Comparison of ENCODE assay signal across 2 fruit fly cellular contexts in genomic region chr3R:21878473-21878872, dm6.
A peak's percentile ranks its signal among the peaks of the same experiment; 100 is the strongest.
TF ChIP-seq lines count a peak whose summit lies in the region.

TSS of gene CG34148 (minus strand) at chr3R:21878686.

- TF ChIP-seq CTCF in whole organism, embryonic (GFP tag; optimal IDR thresholded peaks at IDR 0.05; lab: Kevin White, UChicago), result no peak

TF ChIP-seq in whole organism, adult, 20 proteins besides CTCF, POLR2A, EP300 and RAD21:
- TF ChIP-seq kay (GFP tag; lab: Kevin White, UChicago; ENCODE audit: borderline replicate concordance) (peak; percentile 6), CG33017 (tag; optimal IDR thresholded peaks at IDR 0.05; lab: Kevin White, UChicago) (no peak)

TF ChIP-seq in whole organism, embryonic, 481 proteins besides CTCF, POLR2A, EP300 and RAD21 (continues in another document):
- TF ChIP-seq Abd-B (GFP tag; optimal IDR thresholded peaks at IDR 0.05; lab: Kevin White, UChicago) (no peak), Max (GFP tag; optimal IDR thresholded peaks at IDR 0.05; lab: Kevin White, UChicago) (no peak), Bgb (GFP tag; IDR thresholded peaks at IDR 0.05; lab: Robert Waterston, UW; ENCODE audit: partially characterized antibody) (peak; percentile 71), lab (GFP tag; optimal IDR thresholded peaks at IDR 0.05; lab: Kevin White, UChicago) (no peak), en (GFP tag; optimal IDR thresholded peaks at IDR 0.05; lab: Kevin White, UChicago) (no peak), Ada2b (GFP tag; IDR thresholded peaks at IDR 0.05; lab: Robert Waterston, UW) (no peak), ems (GFP tag; optimal IDR thresholded peaks at IDR 0.05; lab: Kevin White, UChicago) (no peak), Hr78 (GFP tag; optimal IDR thresholded peaks at IDR 0.05; lab: Kevin White, UChicago) (no peak), klu (GFP tag; IDR thresholded peaks at IDR 0.05; lab: Robert Waterston, UW) (no peak), Awh (GFP tag; IDR thresholded peaks at IDR 0.05; lab: Robert Waterston, UW) (no peak), crp (GFP tag; optimal IDR thresholded peaks at IDR 0.05; lab: Kevin White, UChicago) (peak; percentile 45 to 90), CG7271 (tag; optimal IDR thresholded peaks at IDR 0.05; lab: Kevin White, UChicago) (no peak), CG6791 (GFP tag; IDR thresholded peaks at IDR 0.05; lab: Robert Waterston, UW; ENCODE audit: partially characterized antibody) (peak; percentile 83), CG6854 (GFP tag; optimal IDR thresholded peaks at IDR 0.05; lab: Kevin White, UChicago) (no peak), salm (tag; optimal IDR thresholded peaks at IDR 0.05; lab: Kevin White, UChicago) (no peak), ERR (GFP tag; optimal IDR thresholded peaks at IDR 0.05; lab: Kevin White, UChicago) (no peak), caup (GFP tag; optimal IDR thresholded peaks at IDR 0.05; lab: Kevin White, UChicago; ENCODE audit: severe bottlenecking) (no peak), chinmo (GFP tag; IDR thresholded peaks at IDR 0.05; lab: Robert Waterston, UW; ENCODE audit: partially characterized antibody) (0 out of 4 replicates have a peak, but pooled peaks have one; percentile 81), CG15269 (tag; optimal IDR thresholded peaks at IDR 0.05; lab: Kevin White, UChicago) (no peak), CG1647 (GFP tag; optimal IDR thresholded peaks at IDR 0.05; lab: Kevin White, UChicago) (no peak), CG12104 (GFP tag; optimal IDR thresholded peaks at IDR 0.05; lab: Kevin White, UChicago) (no peak), az2 (GFP tag; optimal IDR thresholded peaks at IDR 0.05; lab: Kevin White, UChicago) (no peak), ham (GFP tag; IDR thresholded peaks at IDR 0.05; lab: Robert Waterston, UW) (no peak), grn (GFP tag; optimal IDR thresholded peaks at IDR 0.05; lab: Kevin White, UChicago) (no peak), Dip3 (GFP tag; optimal IDR thresholded peaks at IDR 0.05; lab: Kevin White, UChicago) (no peak), Hmr (GFP tag; optimal IDR thresholded peaks at IDR 0.05; lab: Kevin White, UChicago) (no peak), CG8089 (GFP tag; optimal IDR thresholded peaks at IDR 0.05; lab: Kevin White, UChicago) (no peak), Fer1 (GFP tag; optimal IDR thresholded peaks at IDR 0.05; lab: Kevin White, UChicago) (no peak), fu2 (GFP tag; optimal IDR thresholded peaks at IDR 0.05; lab: Kevin White, UChicago) (no peak), CG10959 (GFP tag; IDR thresholded peaks at IDR 0.05; lab: Robert Waterston, UW) (no peak), Antp (GFP tag; optimal IDR thresholded peaks at IDR 0.05; lab: Kevin White, UChicago) (no peak), sna (GFP tag; IDR thresholded peaks at IDR 0.05; lab: Robert Waterston, UW; ENCODE audit: partially characterized antibody) (peak; percentile 88), h (optimal IDR thresholded peaks at IDR 0.05; lab: Kevin White, UChicago) (no peak), CG3838 (GFP tag; optimal IDR thresholded peaks at IDR 0.05; lab: Kevin White, UChicago) (no peak), ind (GFP tag; optimal IDR thresholded peaks at IDR 0.05; lab: Kevin White, UChicago) (no peak), dm (GFP tag; optimal IDR thresholded peaks at IDR 0.05; lab: Kevin White, UChicago) (no peak), cad (GFP tag; optimal IDR thresholded peaks at IDR 0.05; lab: Kevin White, UChicago) (no peak), repo (GFP tag; optimal IDR thresholded peaks at IDR 0.05; lab: Kevin White, UChicago) (no peak), twi (tag; optimal IDR thresholded peaks at IDR 0.05; lab: Kevin White, UChicago) (no peak), CG6689 (GFP tag; IDR thresholded peaks at IDR 0.05; lab: Robert Waterston, UW) (no peak), C15 (GFP tag; IDR thresholded peaks at IDR 0.05; lab: Robert Waterston, UW) (no peak), nerfin-2 (GFP tag; IDR thresholded peaks at IDR 0.05; lab: Robert Waterston, UW; ENCODE audit: partially characterized antibody) (peak; percentile 80), H2.0 (GFP tag; IDR thresholded peaks at IDR 0.05; lab: Robert Waterston, UW) (no peak), Dip2 (GFP tag; IDR thresholded peaks at IDR 0.05; lab: Robert Waterston, UW) (no peak), CG34224 (GFP tag; IDR thresholded peaks at IDR 0.05; lab: Robert Waterston, UW; ENCODE audit: partially characterized antibody) (peak; percentile 90), ken (GFP tag; IDR thresholded peaks at IDR 0.05; lab: Robert Waterston, UW) (no peak), Med (GFP tag; lab: Kevin White, UChicago) (no peak), CG9437 (GFP tag; optimal IDR thresholded peaks at IDR 0.05; lab: Kevin White, UChicago) (no peak), NFAT (GFP tag; IDR thresholded peaks at IDR 0.05; lab: Robert Waterston, UW) (no peak), gt (GFP tag; IDR thresholded peaks at IDR 0.05; lab: Robert Waterston, UW) (no peak), Bteb2 (GFP tag; optimal IDR thresholded peaks at IDR 0.05; lab: Kevin White, UChicago) (no peak), pum (GFP tag; optimal IDR thresholded peaks at IDR 0.05; lab: Kevin White, UChicago) (no peak), Pdp1 (GFP tag; optimal IDR thresholded peaks at IDR 0.05; lab: Kevin White, UChicago) (peak in 1 of 2 experiments; percentile 94), Mrtf (GFP tag; IDR thresholded peaks at IDR 0.05; lab: Robert Waterston, UW) (no peak), CG16815 (GFP tag; optimal IDR thresholded peaks at IDR 0.05; lab: Kevin White, UChicago) (no peak), Camta (GFP tag; optimal IDR thresholded peaks at IDR 0.05; lab: Kevin White, UChicago) (no peak), NfI (GFP tag; optimal IDR thresholded peaks at IDR 0.05; lab: Kevin White, UChicago) (no peak), Jarid2 (GFP tag; optimal IDR thresholded peaks at IDR 0.05; lab: Kevin White, UChicago) (no peak), cwo (GFP tag; optimal IDR thresholded peaks at IDR 0.05; lab: Kevin White, UChicago) (no peak), zfh2 (GFP tag; optimal IDR thresholded peaks at IDR 0.05; lab: Kevin White, UChicago) (no peak), CG15479 (GFP tag; optimal IDR thresholded peaks at IDR 0.05; lab: Kevin White, UChicago) (no peak), ab (GFP tag; optimal IDR thresholded peaks at IDR 0.05; lab: Kevin White, UChicago) (no peak), hkb (optimal IDR thresholded peaks at IDR 0.05; lab: Kevin White, UChicago) (no peak), hkb (GFP tag; IDR thresholded peaks at IDR 0.05; lab: Robert Waterston, UW) (no peak), CG5245 (GFP tag; optimal IDR thresholded peaks at IDR 0.05; lab: Kevin White, UChicago) (no peak), pita (GFP tag; optimal IDR thresholded peaks at IDR 0.05; lab: Kevin White, UChicago) (no peak), Nf-YB (GFP tag; optimal IDR thresholded peaks at IDR 0.05; lab: Kevin White, UChicago) (no peak), fd64A (GFP tag; optimal IDR thresholded peaks at IDR 0.05; lab: Kevin White, UChicago) (no peak), CG12219 (GFP tag; optimal IDR thresholded peaks at IDR 0.05; lab: Kevin White, UChicago) (no peak), org-1 (GFP tag; optimal IDR thresholded peaks at IDR 0.05; lab: Kevin White, UChicago) (no peak), gfzf (GFP tag; optimal IDR thresholded peaks at IDR 0.05; lab: Kevin White, UChicago) (no peak), CG17328 (GFP tag; IDR thresholded peaks at IDR 0.05; lab: Robert Waterston, UW) (no peak), pzg (GFP tag; optimal IDR thresholded peaks at IDR 0.05; lab: Kevin White, UChicago) (peak; percentile 32), HLHmδ (GFP tag; optimal IDR thresholded peaks at IDR 0.05; lab: Kevin White, UChicago) (no peak), CG1602 (GFP tag; optimal IDR thresholded peaks at IDR 0.05; lab: Kevin White, UChicago) (no peak), CG3281 (GFP tag; optimal IDR thresholded peaks at IDR 0.05; lab: Kevin White, UChicago) (no peak), CHES-1-like (GFP tag; optimal IDR thresholded peaks at IDR 0.05; lab: Kevin White, UChicago) (no peak), NK7.1 (GFP tag; optimal IDR thresholded peaks at IDR 0.05; lab: Kevin White, UChicago) (no peak), ash1 (GFP tag; optimal IDR thresholded peaks at IDR 0.05; lab: Kevin White, UChicago) (no peak), Dek (tag; optimal IDR thresholded peaks at IDR 0.05; lab: Kevin White, UChicago) (no peak), z (GFP tag; IDR thresholded peaks at IDR 0.05; lab: Robert Waterston, UW) (no peak), Meics (GFP tag; optimal IDR thresholded peaks at IDR 0.05; lab: Kevin White, UChicago) (no peak), ro (GFP tag; IDR thresholded peaks at IDR 0.05; lab: Robert Waterston, UW) (no peak), CG11456 (GFP tag; IDR thresholded peaks at IDR 0.05; lab: Robert Waterston, UW) (no peak), tap (tag; optimal IDR thresholded peaks at IDR 0.05; lab: Kevin White, UChicago) (no peak), schlank (tag; optimal IDR thresholded peaks at IDR 0.05; lab: Kevin White, UChicago) (no peak), CG10147 (GFP tag; optimal IDR thresholded peaks at IDR 0.05; lab: Kevin White, UChicago) (no peak), CG10267 (tag; optimal IDR thresholded peaks at IDR 0.05; lab: Kevin White, UChicago) (peak; percentile 34), CoRest (tag; optimal IDR thresholded peaks at IDR 0.05; lab: Kevin White, UChicago) (no peak), CG17361 (GFP tag; IDR thresholded peaks at IDR 0.05; lab: Robert Waterston, UW) (no peak), wek (GFP tag; optimal IDR thresholded peaks at IDR 0.05; lab: Kevin White, UChicago) (no peak), CG9876 (GFP tag; optimal IDR thresholded peaks at IDR 0.05; lab: Kevin White, UChicago) (no peak), CG14860 (GFP tag; IDR thresholded peaks at IDR 0.05; lab: Robert Waterston, UW; ENCODE audit: partially characterized antibody) (peak; percentile 72; the same call in 2 of the 3 replicates), NC2α (GFP tag; optimal IDR thresholded peaks at IDR 0.05; lab: Kevin White, UChicago) (no peak)

Comparison
In these comparisons a context has a peak if more than half of its experiments do, and no peak if none do; other contexts are left out.
1. Of the 1 proteins assayed by ChIP-seq in both whole organism, embryonic and whole organism, adult: peak only in whole organism, embryonic: none; only in whole organism, adult: kay; in both: none; in neither: 0.